Worm (Caenorhabditis elegans) whole organism, L1 larva: ENCODE measurements around the gene srw-36.

Source experiments
- C16A3.4 ChIP-seq: fragments of 150-350 bp; optimal IDR thresholded peaks from 2 replicates; lab custom pipeline; 2014; ENCODE audit warnings: missing biosample characterization, missing genetic modification characterization
- ama-1 ChIP-seq: fragments of 150-350 bp; optimal IDR thresholded peaks from 2 replicates; lab custom pipeline; 2014
- blmp-1 ChIP-seq: fragments of 150-350 bp; optimal IDR thresholded peaks from 2 replicates; lab custom pipeline; 2014; ENCODE audit warnings: missing biosample characterization, missing genetic modification characterization
- ceh-8 ChIP-seq: fragments of 200-800 bp; sonication (Bioruptor generic); optimal IDR thresholded peaks from 2 replicates; lab custom pipeline; 2018; ENCODE audit warnings: mild to moderate bottlenecking, missing genetic modification characterization, moderate library complexity, missing compliant biosample characterization
- ceh-82 ChIP-seq, 3 experiments: fragments of 150-350 bp in 1 of 3; sonication (generic microtip) in 2 of 3; optimal IDR thresholded peaks; 2 replicates each; lab custom pipeline; 2014 to 2017; ENCODE audit warnings: missing biosample characterization in 3 of 3, missing genetic modification characterization in 3 of 3
- ces-1 ChIP-seq: fragments of 150-350 bp; optimal IDR thresholded peaks from 2 replicates; lab custom pipeline; 2014; ENCODE audit warnings: missing biosample characterization, missing genetic modification reagents, missing genetic modification characterization
- dpl-1 ChIP-seq, 3 experiments: fragments of 150-350 bp in 2 of 3; sonication (generic microtip) in 1 of 3; optimal IDR thresholded peaks; 2 replicates each; lab custom pipeline; 2014 to 2017; ENCODE audit warnings: missing biosample characterization in 3 of 3, missing genetic modification characterization in 3 of 3, missing genetic modification reagents in 3 of 3
- efl-1 ChIP-seq, 4 experiments: fragments of 150-350 bp; optimal IDR thresholded peaks in 3 of 4; peaks in 1 of 4; 1 replicate in 1 of 4; 2 replicates in 3 of 4; lab custom pipeline; 2014; ENCODE audit warnings: missing biosample characterization in 2 of 4, missing genetic modification characterization in 2 of 4, missing genetic modification reagents in 2 of 4
- egl-27 ChIP-seq, 2 experiments: fragments of 150-350 bp in 1 of 2; sonication (generic microtip); optimal IDR thresholded peaks; 3 replicates each; lab custom pipeline; 2017 to 2018; ENCODE audit warnings: missing biosample characterization in 2 of 2, missing genetic modification characterization in 2 of 2, missing genetic modification reagents in 2 of 2
- elt-3 ChIP-seq, 6 experiments: fragments of 150-350 bp in 1 of 6; sonication (generic microtip); optimal IDR thresholded peaks; 2 replicates each; lab custom pipeline; 2017 to 2018; ENCODE audit warnings: missing biosample characterization in 6 of 6, missing genetic modification characterization in 6 of 6, inconsistent platforms in 1 of 6
- ets-5 ChIP-seq: fragments of 200-800 bp; sonication (Bioruptor generic); IDR thresholded peaks from 2 replicates; pipeline ENCODE4 v1.3.6; 2022; ENCODE audit warnings: missing genetic modification characterization, missing compliant biosample characterization
- fkh-4 ChIP-seq: sonication (generic microtip); optimal IDR thresholded peaks from 2 replicates; lab custom pipeline; 2016; ENCODE audit warnings: missing compliant biosample characterization, missing genetic modification characterization, borderline replicate concordance
- fkh-8 ChIP-seq: sonication (generic microtip); optimal IDR thresholded peaks from 2 replicates; lab custom pipeline; 2016; ENCODE audit warnings: mild to moderate bottlenecking, missing genetic modification characterization, missing compliant biosample characterization
- hpl-2 ChIP-seq: fragments of 150-350 bp; optimal IDR thresholded peaks from 2 replicates; lab custom pipeline; 2014; ENCODE audit warnings: missing biosample characterization, missing genetic modification reagents, missing genetic modification characterization
- irx-1 ChIP-seq: sonication (generic microtip); optimal IDR thresholded peaks from 2 replicates; lab custom pipeline; 2016; ENCODE audit warnings: missing genetic modification characterization, missing compliant biosample characterization
- isw-1 ChIP-seq: fragments of 200-800 bp; sonication (Bioruptor generic); IDR thresholded peaks from 2 replicates; pipeline ENCODE4 v1.3.6; 2022; ENCODE audit warnings: missing genetic modification characterization, missing compliant biosample characterization
- jun-1 ChIP-seq: fragments of 150-350 bp; optimal IDR thresholded peaks from 2 replicates; lab custom pipeline; 2014; ENCODE audit warnings: missing biosample characterization, missing genetic modification reagents, missing genetic modification characterization
- lin-14 ChIP-seq: fragments of 200-800 bp; sonication (Bioruptor generic); optimal IDR thresholded peaks from 2 replicates; lab custom pipeline; 2018; ENCODE audit warnings: mild to moderate bottlenecking, missing genetic modification characterization, moderate library complexity, missing compliant biosample characterization
- lin-15B ChIP-seq: fragments of 150-350 bp; sonication (generic microtip); optimal IDR thresholded peaks from 3 replicates; lab custom pipeline; 2014; ENCODE audit warnings: missing biosample characterization, missing genetic modification characterization
- mef-2 ChIP-seq: fragments of 150-350 bp; optimal IDR thresholded peaks from 2 replicates; lab custom pipeline; 2014; ENCODE audit warnings: missing biosample characterization, missing genetic modification characterization
- nhr-11 ChIP-seq: fragments of 150-350 bp; optimal IDR thresholded peaks from 2 replicates; lab custom pipeline; 2014; ENCODE audit warnings: missing biosample characterization, missing genetic modification characterization
- nhr-28 ChIP-seq: fragments of 150-350 bp; optimal IDR thresholded peaks from 2 replicates; lab custom pipeline; 2014; ENCODE audit warnings: missing biosample characterization, missing genetic modification characterization
- nhr-47 ChIP-seq: sonication (generic microtip); optimal IDR thresholded peaks from 2 replicates; lab custom pipeline; 2016; ENCODE audit warnings: mild to moderate bottlenecking, missing genetic modification characterization, moderate library complexity, missing compliant biosample characterization
- nhr-71 ChIP-seq: sonication (generic microtip); optimal IDR thresholded peaks from 2 replicates; lab custom pipeline; 2016; ENCODE audit warnings: mild to moderate bottlenecking, missing genetic modification characterization, moderate library complexity, missing compliant biosample characterization
- nhr-90 ChIP-seq: sonication (generic microtip); optimal IDR thresholded peaks from 2 replicates; lab custom pipeline; 2016; ENCODE audit warnings: mild to moderate bottlenecking, missing genetic modification characterization, missing compliant biosample characterization; ENCODE audit not compliant: poor library complexity
- pax-3 ChIP-seq: fragments of 200-800 bp; sonication (Bioruptor generic); optimal IDR thresholded peaks from 2 replicates; lab custom pipeline; 2018; ENCODE audit warnings: mild to moderate bottlenecking, missing genetic modification characterization, moderate library complexity, missing compliant biosample characterization
- rnt-1 ChIP-seq: sonication (generic microtip); optimal IDR thresholded peaks from 2 replicates; lab custom pipeline; 2016; ENCODE audit warnings: mild to moderate bottlenecking, missing genetic modification characterization, moderate library complexity, missing compliant biosample characterization
- snpc-4 ChIP-seq: fragments of 150-350 bp; optimal IDR thresholded peaks from 2 replicates; lab custom pipeline; 2014; ENCODE audit warnings: missing biosample characterization, missing genetic modification characterization
- sptf-1 ChIP-seq: fragments of 150-350 bp; optimal IDR thresholded peaks from 2 replicates; lab custom pipeline; 2014; ENCODE audit warnings: missing biosample characterization, missing genetic modification characterization
- swsn-7 ChIP-seq: sonication (generic microtip); optimal IDR thresholded peaks from 2 replicates; lab custom pipeline; 2016; ENCODE audit warnings: missing genetic modification characterization, missing compliant biosample characterization
- tbx-2 ChIP-seq: sonication (generic microtip); optimal IDR thresholded peaks from 2 replicates; lab custom pipeline; 2016; ENCODE audit warnings: missing genetic modification characterization, missing compliant biosample characterization
- tlp-1 ChIP-seq: fragments of 150-350 bp; optimal IDR thresholded peaks from 2 replicates; lab custom pipeline; 2014; ENCODE audit warnings: missing biosample characterization, missing genetic modification characterization
- unc-30 ChIP-seq: sonication (generic microtip); optimal IDR thresholded peaks from 2 replicates; lab custom pipeline; 2017; ENCODE audit warnings: missing biosample characterization, missing genetic modification characterization
- unc-62 ChIP-seq: fragments of 150-350 bp; optimal IDR thresholded peaks from 2 replicates; lab custom pipeline; 2014; ENCODE audit warnings: missing biosample characterization, missing genetic modification reagents, missing genetic modification characterization
- unc-98 ChIP-seq: fragments of 200-800 bp; sonication (Bioruptor generic); IDR thresholded peaks from 2 replicates; pipeline ENCODE4 v1.3.6; 2022; ENCODE audit warnings: missing genetic modification characterization, missing compliant biosample characterization
- xbp-1 ChIP-seq: sonication (generic microtip); optimal IDR thresholded peaks from 2 replicates; lab custom pipeline; 2016; ENCODE audit warnings: missing genetic modification characterization, missing compliant biosample characterization
- zag-1 ChIP-seq: fragments of 150-350 bp; optimal IDR thresholded peaks from 2 replicates; lab custom pipeline; 2014; ENCODE audit warnings: missing biosample characterization, missing genetic modification characterization
- zip-4 ChIP-seq: fragments of 200-800 bp; sonication (Bioruptor generic); optimal IDR thresholded peaks from 2 replicates; lab custom pipeline; 2018; ENCODE audit warnings: mild to moderate bottlenecking, missing genetic modification characterization, moderate library complexity, missing compliant biosample characterization
- ztf-11 ChIP-seq, 2 experiments: sonication (generic microtip); optimal IDR thresholded peaks; 2 replicates each; lab custom pipeline; 2016 to 2017; ENCODE audit warnings: missing genetic modification characterization in 2 of 2, missing biosample characterization in 1 of 2, missing compliant biosample characterization in 1 of 2

Gene srw-36

ce11 chrV:16679981-16680380, 3.0 kb upstream of the srw-36 start, which contains the start of gene srw-44:
Gene srw-44 (plus strand): TSS chrV:16680281.
- TF ChIP-seq jun-1 (tag; lab: Kevin White, UChicago) = no peak

- no peak for TF ChIP-seq lin-15B
- TF ChIP-seq zag-1 (tag; lab: Kevin White, UChicago) = no peak
- TF ChIP-seq lin-14 (GFP tag; lab: Kevin White, UChicago) = no peak
- TF ChIP-seq elt-3 (tag; optimal IDR thresholded peaks at IDR 0.05; lab: Kevin White, UChicago) = no peak
- TF ChIP-seq isw-1 (GFP tag; lab: Robert Waterston, UW) = no peak
- TF ChIP-seq swsn-7 (tag; lab: Kevin White, UChicago) = no peak
- no peak for TF ChIP-seq unc-98 (GFP tag; lab: Robert Waterston, UW)
- no peak for TF ChIP-seq unc-30
- TF ChIP-seq xbp-1 (tag; lab: Kevin White, UChicago) = no peak
- TF ChIP-seq nhr-11 (tag; lab: Kevin White, UChicago) = no peak
Observed at ce11 chrV:16683359-16683758, 373 bp downstream of the srw-36 start.

- TF ChIP-seq nhr-90 (tag; lab: Kevin White, UChicago) = no peak
- no peak for TF ChIP-seq swsn-7 (tag; lab: Kevin White, UChicago)
- TF ChIP-seq rnt-1 (tag; lab: Kevin White, UChicago) = no peak
- TF ChIP-seq ets-5 = no peak
Observed at ce11 chrV:16685725-16686124, 2.7 kb downstream of the srw-36 start, which contains the start of gene srw-43. Gene srw-43 (plus strand): TSS chrV:16686025.

- TF ChIP-seq ama-1 (lab: Kevin White, UChicago) (no peak), unc-98 (GFP tag; lab: Robert Waterston, UW) (no peak), tlp-1 (tag; lab: Kevin White, UChicago) (no peak), C16A3.4 (tag; lab: Kevin White, UChicago) (no peak), mef-2 (tag; lab: Kevin White, UChicago) (no peak), hpl-2 (no peak), fkh-4 (no peak), ceh-82 (tag; optimal IDR thresholded peaks at IDR 0.05; lab: Kevin White, UChicago) (no peak), egl-27 (tag; optimal IDR thresholded peaks at IDR 0.05; lab: Kevin White, UChicago) (no peak), pax-3 (no peak), efl-1 (optimal IDR thresholded peaks at IDR 0.05; lab: Kevin White, UChicago) (no peak), efl-1 (GFP tag; optimal IDR thresholded peaks at IDR 0.05 in 1 of 2; lab: Kevin White, UChicago) (no peak)
Observed at ce11 chrV:16687227-16687626, 4.2 kb downstream of the srw-36 start, which contains the start of gene srz-102. Gene srz-102 (plus strand): TSS chrV:16687527.

- TF ChIP-seq ceh-8 (GFP tag; lab: Kevin White, UChicago) = peak; percentile 56
- no peak for TF ChIP-seq ces-1 (GFP tag; lab: Kevin White, UChicago)
Observed at ce11 chrV:16692988-16693387, 10.0 kb downstream of the srw-36 start.

- TF ChIP-seq nhr-90 (tag; lab: Kevin White, UChicago) (no peak), blmp-1 (tag; lab: Kevin White, UChicago) (no peak), tbx-2 (tag; lab: Kevin White, UChicago) (no peak), dpl-1 (GFP tag; optimal IDR thresholded peaks at IDR 0.05; lab: Kevin White, UChicago) (no peak), fkh-4 (no peak), unc-62 (GFP tag; lab: Kevin White, UChicago) (no peak)
- TF ChIP-seq, all 84 proteins: peak for 0
Observed at ce11 chrV:16693732-16694131, 10.7 kb downstream of the srw-36 start, which contains the start of gene srw-42. Gene srw-42 (minus strand): TSS chrV:16693832.

ce11 chrV:16694538-16694937, 11.6 kb downstream of the srw-36 start, which contains the start of gene srz-101:
Gene srz-101 (plus strand): TSS chrV:16694838.
- TF ChIP-seq rnt-1 (tag; lab: Kevin White, UChicago) (no peak), ztf-11 (tag; optimal IDR thresholded peaks at IDR 0.05; lab: Kevin White, UChicago) (no peak), irx-1 (no peak), dpl-1 (GFP tag; optimal IDR thresholded peaks at IDR 0.05; lab: Kevin White, UChicago) (no peak), fkh-8 (tag; lab: Kevin White, UChicago) (no peak), tbx-2 (tag; lab: Kevin White, UChicago) (no peak), swsn-7 (tag; lab: Kevin White, UChicago) (no peak), nhr-47 (tag; lab: Kevin White, UChicago) (no peak), nhr-71 (tag; lab: Kevin White, UChicago) (no peak), blmp-1 (tag; lab: Kevin White, UChicago) (no peak), zip-4 (GFP tag; lab: Kevin White, UChicago) (no peak), sptf-1 (tag; lab: Kevin White, UChicago) (no peak), nhr-28 (tag; lab: Kevin White, UChicago) (no peak), snpc-4 (tag; lab: Kevin White, UChicago) (no peak), zag-1 (tag; lab: Kevin White, UChicago) (no peak)
- TF ChIP-seq, all 84 proteins: peak for 0
